Worm (Caenorhabditis elegans) whole organism, early embryonic: Measurements from ENCODE around the gene T19D12.1.

Source experiments
- B0310.2 ChIP-seq: sonication (generic microtip); optimal IDR thresholded peaks from 2 replicates; lab custom pipeline; 2016; ENCODE audit warnings: mild to moderate bottlenecking, missing genetic modification characterization, missing compliant biosample characterization
- aly-1 ChIP-seq: sonication (generic microtip); optimal IDR thresholded peaks from 2 replicates; lab custom pipeline; 2016; ENCODE audit warnings: missing genetic modification characterization, missing compliant biosample characterization
- ama-1 ChIP-seq: fragments of 150-350 bp; optimal IDR thresholded peaks from 2 replicates; lab custom pipeline; 2014
- ceh-36 ChIP-seq: sonication (generic microtip); optimal IDR thresholded peaks from 2 replicates; lab custom pipeline; 2016; ENCODE audit warnings: missing genetic modification characterization, inconsistent platforms, missing compliant biosample characterization
- ets-7 ChIP-seq: sonication (generic microtip); optimal IDR thresholded peaks from 2 replicates; lab custom pipeline; 2016; ENCODE audit warnings: missing genotype, missing genetic modification characterization, missing compliant biosample characterization
- flt-1 ChIP-seq: fragments of 200-800 bp; sonication (Bioruptor generic); IDR thresholded peaks from 2 replicates; pipeline ENCODE4 v1.3.6; 2022; ENCODE audit warnings: missing genetic modification characterization, missing compliant biosample characterization
- hmbx-1 ChIP-seq: sonication (generic microtip); optimal IDR thresholded peaks from 2 replicates; lab custom pipeline; 2016; ENCODE audit warnings: mild to moderate bottlenecking, missing genetic modification characterization, missing compliant biosample characterization
- hnd-1 ChIP-seq: sonication (generic microtip); optimal IDR thresholded peaks from 2 replicates; lab custom pipeline; 2016; ENCODE audit warnings: missing genetic modification characterization, missing compliant biosample characterization
- tra-4 ChIP-seq: sonication (generic microtip); optimal IDR thresholded peaks from 2 replicates; lab custom pipeline; 2017; ENCODE audit warnings: missing genetic modification characterization, missing compliant biosample characterization

ce11 chrII:6631995-6632394, 34.7 kb upstream of the T19D12.1 start:
- TF ChIP-seq ets-7 (no peak), ceh-36 (tag; lab: Kevin White, UChicago) (no peak), tra-4 (no peak), hnd-1 (no peak), flt-1 (GFP tag; lab: Robert Waterston, UW) (no peak), B0310.2 (tag; lab: Kevin White, UChicago) (no peak), ama-1 (lab: Kevin White, UChicago) (no peak), aly-1 (tag; lab: Kevin White, UChicago) (no peak), hmbx-1 (no peak)
